Fruit fly (Drosophila melanogaster) whole organism, pupa: ENCODE results near the gene yellow-e3.

Source experiments
- CG12605 ChIP-seq: fragments of 200-800 bp; sonication (Bioruptor generic); IDR thresholded peaks from 2 replicates; pipeline ENCODE4 v1.3.6; 2022; ENCODE audit warnings: missing biosample characterization, missing genetic modification characterization
- CG13204 ChIP-seq: fragments of 200-800 bp; sonication (Bioruptor generic); optimal IDR thresholded peaks from 2 replicates; lab custom pipeline; 2018; ENCODE audit warnings: missing biosample characterization, mild to moderate bottlenecking, missing genetic modification characterization, moderate library complexity
- CG14655 ChIP-seq: fragments of 200-800 bp; sonication (Bioruptor generic); optimal IDR thresholded peaks from 3 replicates; lab custom pipeline; 2017; ENCODE audit warnings: mild to moderate bottlenecking, missing biosample characterization, missing genetic modification reagents, missing genetic modification characterization
- CG15710 ChIP-seq: fragments of 200-800 bp; sonication (Bioruptor generic); optimal IDR thresholded peaks from 2 replicates; lab custom pipeline; 2018; ENCODE audit warnings: missing biosample characterization, mild to moderate bottlenecking, missing genetic modification characterization, moderate library complexity
- EcR ChIP-seq: fragments of 200-800 bp; sonication (Bioruptor generic); optimal IDR thresholded peaks from 3 replicates; lab custom pipeline; 2019; ENCODE audit warnings: missing biosample characterization, missing genetic modification characterization, mild to moderate bottlenecking, moderate library complexity, missing genetic modification reagents
- Snoo ChIP-seq: fragments of 200-800 bp; sonication (Bioruptor generic); optimal IDR thresholded peaks from 3 replicates; lab custom pipeline; 2017; ENCODE audit warnings: missing biosample characterization, mild to moderate bottlenecking, missing genetic modification characterization, inconsistent platforms
- gl ChIP-seq: fragments of 200-800 bp; sonication (Bioruptor generic); optimal IDR thresholded peaks from 2 replicates; lab custom pipeline; 2018; ENCODE audit warnings: missing biosample characterization, mild to moderate bottlenecking, missing genetic modification characterization

- TF ChIP-seq CG14655 (GFP tag; lab: Kevin White, UChicago): no peak
- TF ChIP-seq Snoo: no peak
- no peak for TF ChIP-seq EcR (GFP tag; lab: Kevin White, UChicago)
- TF ChIP-seq CG15710 (tag; lab: Kevin White, UChicago): no peak
- TF ChIP-seq gl: no peak
- no peak for TF ChIP-seq CG13204 (GFP tag; lab: Kevin White, UChicago)
- TF ChIP-seq CG12605 (GFP tag; lab: Robert Waterston, UW): no peak
Measured at dm6 chr3R:13369348-13369747, 35.3 kb downstream of the yellow-e3 start, which contains the start of gene CheA87a.
